Worm (Caenorhabditis elegans): Measurements from ENCODE around the gene F48G7.10.

DNA sequence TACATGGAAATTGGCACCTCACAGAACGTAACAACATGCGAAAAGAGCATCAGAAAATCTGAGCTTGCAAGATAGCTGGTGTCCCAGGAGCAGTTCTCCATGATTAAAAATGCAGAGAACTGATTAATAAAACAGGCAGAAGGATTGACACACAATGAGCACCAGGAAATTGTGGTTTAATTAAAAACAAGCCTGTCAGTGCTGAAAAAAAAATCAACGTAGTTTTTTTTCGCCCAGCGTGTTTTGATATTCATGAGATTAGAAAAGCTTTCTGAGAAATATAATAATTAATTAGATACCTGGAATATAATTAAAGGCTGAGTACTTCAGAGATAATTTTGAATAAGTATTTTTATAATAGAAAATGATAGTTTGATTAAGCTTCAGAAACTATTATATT is 22.9 kb upstream of the F48G7.10 start, which contains the start of gene srh-246:
- TF ChIP-seq skn-1 (tag; optimal IDR thresholded peaks at IDR 0.05) (no peak), grh-1 (GFP tag; IDR thresholded peaks at IDR 0.05) (no peak), zag-1 (tag; optimal IDR thresholded peaks at IDR 0.05) (no peak), pag-3 (tag; optimal IDR thresholded peaks at IDR 0.05; ENCODE audit: borderline replicate concordance, insufficient read depth) (no peak), xbp-1 (tag; optimal IDR thresholded peaks at IDR 0.05) (no peak), nhr-12 (tag; optimal IDR thresholded peaks at IDR 0.05) (no peak), fkh-10 (GFP tag; optimal IDR thresholded peaks at IDR 0.05) (no peak), nhr-11 (tag; optimal IDR thresholded peaks at IDR 0.05) (no peak), lin-39 (tag; optimal IDR thresholded peaks at IDR 0.05) (no peak), egl-27 (tag; optimal IDR thresholded peaks at IDR 0.05) (no peak), ama-1 (optimal IDR thresholded peaks at IDR 0.05) (no peak), unc-62 (GFP tag; optimal IDR thresholded peaks at IDR 0.05) (no peak), ces-1 (GFP tag; optimal IDR thresholded peaks at IDR 0.05) (no peak)
